Worm (Caenorhabditis elegans) whole organism, L3 larva: ENCODE results near the gene F36H1.3.

ENCODE experiments used
- aly-2 ChIP-seq: fragments of 150-350 bp; optimal IDR thresholded peaks from 2 replicates; lab custom pipeline; 2014; ENCODE audit warnings: missing biosample characterization, missing genetic modification characterization
- ceh-9 ChIP-seq: sonication (generic microtip); optimal IDR thresholded peaks from 2 replicates; lab custom pipeline; 2018; ENCODE audit warnings: missing biosample characterization, missing genetic modification characterization
- daf-12 ChIP-seq: fragments of 150-350 bp; optimal IDR thresholded peaks from 2 replicates; lab custom pipeline; 2014; ENCODE audit warnings: missing biosample characterization, missing genetic modification reagents, missing genetic modification characterization
- elt-3 ChIP-seq, 3 experiments: fragments of 150-350 bp in 1 of 3; sonication (generic microtip) in 2 of 3; optimal IDR thresholded peaks; 2 replicates in 2 of 3; 4 replicates in 1 of 3; lab custom pipeline; 2014 to 2017; ENCODE audit warnings: missing biosample characterization in 3 of 3, missing genetic modification characterization in 3 of 3
- mdl-1 ChIP-seq: fragments of 150-350 bp; optimal IDR thresholded peaks from 2 replicates; lab custom pipeline; 2014; ENCODE audit warnings: missing biosample characterization, missing genetic modification characterization
- mml-1 ChIP-seq: fragments of 150-350 bp; sonication (generic microtip); optimal IDR thresholded peaks from 3 replicates; lab custom pipeline; 2014; ENCODE audit warnings: missing biosample characterization, missing genetic modification characterization
- nfya-1 ChIP-seq: sonication (generic microtip); optimal IDR thresholded peaks from 2 replicates; lab custom pipeline; 2017; ENCODE audit warnings: missing genetic modification characterization, mild to moderate bottlenecking, missing compliant biosample characterization, antibody characterized with exemption, moderate library complexity; ENCODE audit not compliant: insufficient read depth
- nhr-237 ChIP-seq: fragments of 150-350 bp; optimal IDR thresholded peaks from 2 replicates; lab custom pipeline; 2014; ENCODE audit warnings: missing biosample characterization, missing genetic modification characterization
- nhr-28 ChIP-seq: fragments of 150-350 bp; optimal IDR thresholded peaks from 2 replicates; lab custom pipeline; 2014; ENCODE audit warnings: missing biosample characterization, missing genetic modification characterization
- nhr-77 ChIP-seq: fragments of 150-350 bp; optimal IDR thresholded peaks from 2 replicates; lab custom pipeline; 2014; ENCODE audit warnings: missing biosample characterization, missing genetic modification characterization
- unc-62 ChIP-seq: fragments of 150-350 bp; sonication (generic microtip); optimal IDR thresholded peaks from 4 replicates; lab custom pipeline; 2014; ENCODE audit warnings: missing biosample characterization, missing genetic modification reagents, missing genetic modification characterization

- no peak for TF ChIP-seq elt-3 (tag; optimal IDR thresholded peaks at IDR 0.05; lab: Kevin White, UChicago)
- TF ChIP-seq nhr-77, result no peak
- TF ChIP-seq mdl-1 (tag; lab: Kevin White, UChicago), result no peak
- TF ChIP-seq nfya-1 (tag; lab: Kevin White, UChicago), result no peak
- no peak for TF ChIP-seq nhr-237 (tag; lab: Kevin White, UChicago)
- TF ChIP-seq mml-1 (tag; lab: Kevin White, UChicago), result no peak
- TF ChIP-seq nhr-28 (tag; lab: Kevin White, UChicago), result no peak
- no peak for TF ChIP-seq unc-62 (GFP tag; lab: Kevin White, UChicago)
- no peak for TF ChIP-seq daf-12
- no peak for TF ChIP-seq aly-2 (tag; lab: Kevin White, UChicago)
- no peak for TF ChIP-seq ceh-9 (tag; lab: Kevin White, UChicago)
These were observed 3.9 kb downstream of the F36H1.3 start, which contains the start of the genes F36H1.12 and lin-3 for ce11 chrIV:11053652-11054317.
